Fruit fly (Drosophila melanogaster): ENCODE measurements around the gene CG4520.

Gene CG4520

DNA sequence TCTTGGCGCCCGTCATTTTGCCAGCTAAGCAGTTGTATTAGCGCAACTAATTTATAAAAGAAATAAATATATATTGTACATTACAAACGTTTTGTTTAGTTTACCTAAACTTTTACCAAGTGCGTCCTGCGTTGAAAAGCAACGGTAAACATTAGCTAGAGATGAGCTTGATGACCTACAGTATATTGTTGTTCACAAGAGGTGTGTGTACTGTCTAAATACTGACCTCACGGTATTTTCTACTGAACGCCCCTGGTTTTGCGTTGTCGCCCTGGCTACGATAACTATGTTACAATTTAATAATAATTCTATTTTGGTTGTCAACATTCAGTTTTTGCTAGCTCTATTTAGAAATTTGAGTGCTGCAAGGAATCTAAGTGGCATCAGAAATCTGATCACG, 48.0 kb downstream of the CG4520 start, which contains the start of gene Acyp2 (continued):
- TF ChIP-seq Hr3 (GFP tag; optimal IDR thresholded peaks at IDR 0.05) (peak; percentile 10), ab (GFP tag; optimal IDR thresholded peaks at IDR 0.05) (no peak), CG16813 (GFP tag; IDR thresholded peaks at IDR 0.05; ENCODE audit: partially characterized antibody) (peak; percentile 53; the same call in 2 of the 3 replicates), Ets97D (GFP tag; optimal IDR thresholded peaks at IDR 0.05) (peak; percentile 80), trem (tag; optimal IDR thresholded peaks at IDR 0.05) (peak; percentile 59), crp (GFP tag; optimal IDR thresholded peaks at IDR 0.05) (no peak), CG42726 (GFP tag; IDR thresholded peaks at IDR 0.05; ENCODE audit: partially characterized antibody) (peak; percentile 42; the same call in 1 of the 2 replicates), CG17568 (GFP tag; optimal IDR thresholded peaks at IDR 0.05) (no peak), prd (optimal IDR thresholded peaks at IDR 0.05) (no peak), prd (GFP tag; IDR thresholded peaks at IDR 0.05) (peak; percentile 43; the same call in 1 of the 3 replicates), dpn (GFP tag; optimal IDR thresholded peaks at IDR 0.05) (peak in 1 of 2 experiments; percentile 55), trh (GFP tag; optimal IDR thresholded peaks at IDR 0.05) (peak; percentile 19), CG15514 (GFP tag; optimal IDR thresholded peaks at IDR 0.05) (peak; percentile 76), CG6791 (GFP tag; IDR thresholded peaks at IDR 0.05; ENCODE audit: partially characterized antibody) (peak; percentile 53; the same call in 2 of the 3 replicates), HmgD (GFP tag; optimal IDR thresholded peaks at IDR 0.05) (peak; percentile 35), Dref (GFP tag; IDR thresholded peaks at IDR 0.05) (peak; percentile 60), CG15269 (tag; optimal IDR thresholded peaks at IDR 0.05) (no peak), CG32532 (GFP tag; IDR thresholded peaks at IDR 0.05) (peak; percentile 41; the same call in 1 of the 2 replicates), sisA (GFP tag; IDR thresholded peaks at IDR 0.05) (peak; percentile 42; the same call in 1 of the 2 replicates), stwl (tag; optimal IDR thresholded peaks at IDR 0.05) (peak; percentile 79), zfh2 (GFP tag; optimal IDR thresholded peaks at IDR 0.05) (peak; percentile 48), kni (GFP tag; optimal IDR thresholded peaks at IDR 0.05) (peak; percentile 9), Hr51 (GFP tag; optimal IDR thresholded peaks at IDR 0.05) (peak in 1 of 2 experiments; percentile 8), B-H2 (GFP tag; optimal IDR thresholded peaks at IDR 0.05) (peak; percentile 0), grau (tag; optimal IDR thresholded peaks at IDR 0.05) (peak; percentile 31), Atf3 (GFP tag; optimal IDR thresholded peaks at IDR 0.05) (no peak), CG14441 (GFP tag; IDR thresholded peaks at IDR 0.05) (0 out of 2 replicates have a peak, but pooled peaks have one; percentile 17), CG12391 (tag; optimal IDR thresholded peaks at IDR 0.05) (peak; percentile 41), CG1603 (tag; optimal IDR thresholded peaks at IDR 0.05) (peak; percentile 77), Hey (tag; optimal IDR thresholded peaks at IDR 0.05) (no peak), CG13424 (tag; optimal IDR thresholded peaks at IDR 0.05) (peak; percentile 16), CG12299 (tag; optimal IDR thresholded peaks at IDR 0.05) (no peak), CG30020 (tag; optimal IDR thresholded peaks at IDR 0.05) (peak; percentile 8), shn (GFP tag; optimal IDR thresholded peaks at IDR 0.05) (peak; percentile 8), chif (GFP tag; optimal IDR thresholded peaks at IDR 0.05) (peak in 1 of 2 experiments; percentile 3), CG13287 (GFP tag; IDR thresholded peaks at IDR 0.05; ENCODE audit: partially characterized antibody) (peak; percentile 71), ind (GFP tag; optimal IDR thresholded peaks at IDR 0.05) (peak; percentile 38), HmgZ (tag; optimal IDR thresholded peaks at IDR 0.05) (peak; percentile 70), Sox102F (GFP tag; optimal IDR thresholded peaks at IDR 0.05) (no peak), Dll (GFP tag; IDR thresholded peaks at IDR 0.05; ENCODE audit: partially characterized antibody) (peak; percentile 46), CG8924 (tag; optimal IDR thresholded peaks at IDR 0.05) (peak; percentile 41)

Data from whole organism, embryonic.